Fruit fly (Drosophila melanogaster) whole organism, embryonic: ENCODE results near the gene CG4596.

Experiments used
- CG10959 ChIP-seq: fragments of 200-800 bp; sonication (Bioruptor generic); IDR thresholded peaks from 2 replicates; pipeline ENCODE4 v1.3.6; 2022; ENCODE audit warnings: missing biosample characterization, missing genetic modification characterization
- CG11560 ChIP-seq: fragments of 200-800 bp; sonication (Bioruptor generic); IDR thresholded peaks from 3 replicates; pipeline ENCODE4 v1.3.6; 2022; ENCODE audit warnings: missing biosample characterization, missing genetic modification characterization
- CG12659 ChIP-seq: fragments of 200-800 bp; sonication (Bioruptor generic); optimal IDR thresholded peaks from 3 replicates; lab custom pipeline; 2017; ENCODE audit warnings: mild to moderate bottlenecking, missing biosample characterization, missing genetic modification reagents, missing genetic modification characterization

DNA sequence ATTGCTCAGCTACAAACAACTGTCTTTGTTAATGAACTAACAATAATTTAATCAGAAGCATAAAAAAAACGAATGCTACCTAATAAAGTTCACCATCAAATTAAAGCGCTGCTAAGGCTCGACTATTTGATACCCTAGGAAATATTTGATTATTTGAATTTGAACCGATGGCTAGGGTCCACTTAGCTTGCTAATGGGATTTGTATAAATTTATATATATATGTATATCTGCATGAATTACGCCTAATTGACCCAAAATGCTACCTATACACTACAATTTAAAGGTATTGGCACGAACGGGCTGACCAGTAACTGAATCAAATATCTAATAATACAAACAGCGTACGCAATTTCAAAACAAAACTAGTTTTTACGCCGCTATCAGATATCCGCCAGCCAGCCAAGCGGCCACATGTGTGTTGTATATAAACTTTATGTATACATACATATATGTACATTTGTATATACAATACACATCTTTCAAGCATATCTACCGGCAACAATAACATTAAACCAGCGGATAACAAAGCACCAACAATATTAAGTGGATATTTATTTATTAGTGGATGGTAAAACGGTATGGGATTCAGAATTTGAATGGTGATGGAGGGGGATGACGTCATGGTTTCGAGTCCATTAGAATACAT lies 11.3 kb downstream of the CG4596 start:
- TF ChIP-seq CG12659 (GFP tag; lab: Kevin White, UChicago): peak; percentile 65
- no peak for TF ChIP-seq CG10959 (GFP tag; lab: Robert Waterston, UW)
- peak; percentile 57; the same call in 2 of the 3 replicates for TF ChIP-seq CG11560 (tag; lab: Robert Waterston, UW)
